Worm (Caenorhabditis elegans) whole organism, midembryonic: Measurements from ENCODE around the gene Y116F11A.1.

ENCODE experiments used
- T22C8.4 ChIP-seq: fragments of 200-800 bp; sonication (Bioruptor generic); IDR thresholded peaks from 2 replicates; pipeline ENCODE4 v1.3.6; 2022; ENCODE audit warnings: missing genetic modification characterization, missing compliant biosample characterization
- cog-1 ChIP-seq: sonication (generic microtip); optimal IDR thresholded peaks from 2 replicates; lab custom pipeline; 2016; ENCODE audit warnings: missing genetic modification characterization, missing compliant biosample characterization
- flt-1 ChIP-seq: fragments of 200-800 bp; sonication (Bioruptor generic); IDR thresholded peaks from 2 replicates; pipeline ENCODE4 v1.3.6; 2022; ENCODE audit warnings: missing genetic modification characterization, missing compliant biosample characterization
- klf-2 ChIP-seq: fragments of 200-800 bp; sonication (Bioruptor generic); conservative IDR thresholded peaks from 2 replicates; pipeline ENCODE4 v1.3.6; 2022; ENCODE audit warnings: missing genetic modification reagents, missing genetic modification characterization, missing compliant biosample characterization
- med-1 ChIP-seq: sonication (generic microtip); optimal IDR thresholded peaks from 2 replicates; lab custom pipeline; 2017; ENCODE audit warnings: missing genetic modification characterization, mild to moderate bottlenecking, missing compliant biosample characterization, antibody characterized with exemption, missing genetic modification reagents; ENCODE audit not compliant: insufficient read depth
- ref-1 ChIP-seq: fragments of 200-800 bp; sonication (Bioruptor generic); conservative IDR thresholded peaks from 2 replicates; pipeline ENCODE4 v1.3.6; 2022; ENCODE audit warnings: missing genetic modification reagents, missing genetic modification characterization, missing compliant biosample characterization
- tab-1 ChIP-seq: fragments of 200-800 bp; sonication (Bioruptor generic); IDR thresholded peaks from 2 replicates; pipeline ENCODE4 v1.3.6; 2022; ENCODE audit warnings: missing genetic modification characterization, missing compliant biosample characterization
- ztf-23 ChIP-seq: fragments of 200-800 bp; sonication (Bioruptor generic); IDR thresholded peaks from 2 replicates; pipeline ENCODE4 v1.3.6; 2022; ENCODE audit warnings: missing genetic modification reagents, missing genetic modification characterization, missing compliant biosample characterization
- ztf-29 ChIP-seq: fragments of 200-800 bp; sonication (Bioruptor generic); IDR thresholded peaks from 2 replicates; pipeline ENCODE4 v1.3.6; 2022; ENCODE audit warnings: missing genetic modification reagents, missing genetic modification characterization, missing compliant biosample characterization

Gene Y116F11A.1

DNA sequence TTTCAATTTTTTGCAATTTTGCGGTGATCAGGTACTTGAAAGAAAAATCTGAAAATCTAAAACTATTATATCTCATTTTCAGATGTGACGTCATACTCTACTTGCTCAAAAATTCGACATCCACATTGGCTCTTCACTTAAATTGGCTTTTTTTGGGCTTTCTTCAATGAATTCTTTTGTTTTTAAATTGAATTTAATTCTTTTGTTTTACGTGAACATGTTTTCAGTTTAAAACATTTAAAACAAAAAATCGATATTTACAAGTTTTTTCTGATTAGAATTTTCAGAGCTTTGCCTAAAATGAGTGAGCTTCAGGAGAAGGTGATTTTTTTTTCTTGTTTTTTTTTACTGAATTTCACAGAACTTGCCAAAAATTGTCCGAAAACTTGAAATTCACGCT lies 11.3 kb downstream of the Y116F11A.1 start, which contains the start of gene W04E12.3:
W04E12.3 (plus strand) TSS at position 301 of the 400 bp plus-strand sequence.
- no peak for TF ChIP-seq T22C8.4 (GFP tag; lab: Robert Waterston, UW)
- no peak for TF ChIP-seq flt-1 (GFP tag; lab: Robert Waterston, UW)
- no peak for TF ChIP-seq med-1 (GFP tag; lab: Kevin White, UChicago)

DNA sequence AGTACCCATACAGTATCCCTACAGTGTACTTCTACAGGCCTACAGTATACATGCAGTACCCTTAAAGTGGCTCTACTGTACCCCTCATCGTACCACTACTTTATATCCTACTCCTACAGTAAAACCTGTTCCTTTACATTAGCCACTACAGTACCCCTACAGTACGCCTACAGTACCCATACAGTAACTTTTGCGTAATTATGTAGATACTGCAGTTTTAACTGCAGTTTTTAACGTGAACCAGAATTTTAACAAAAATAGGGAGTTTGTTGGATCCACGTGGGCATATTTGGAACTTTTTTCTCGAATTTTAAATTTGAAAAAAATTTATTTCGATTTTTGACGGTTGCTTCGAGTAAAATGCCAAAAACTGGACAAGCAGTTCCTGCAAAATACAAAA lies 12.9 kb downstream of the Y116F11A.1 start, which contains the start of gene W04E12.4:
W04E12.4 (plus strand) TSS at position 301 of the 400 bp plus-strand sequence.
- TF ChIP-seq klf-2 (no peak), med-1 (GFP tag; lab: Kevin White, UChicago) (no peak)

ce11 chrV:19743794-19744193 lies 13.4 kb downstream of the Y116F11A.1 start:
- TF ChIP-seq ztf-29 = no peak
- no peak for TF ChIP-seq klf-2
- no peak for TF ChIP-seq tab-1 (GFP tag; lab: Robert Waterston, UW)
- TF ChIP-seq flt-1 (GFP tag; lab: Robert Waterston, UW) = no peak

- TF ChIP-seq ref-1 (GFP tag; lab: Robert Waterston, UW) (no peak), T22C8.4 (GFP tag; lab: Robert Waterston, UW) (peak; percentile 59; the same call in 1 of the 2 replicates), cog-1 (no peak), med-1 (GFP tag; lab: Kevin White, UChicago) (no peak), ztf-23 (GFP tag; lab: Robert Waterston, UW) (no peak)
These were observed 13.8 kb downstream of the Y116F11A.1 start for ce11 chrV:19744210-19744609.

ce11 chrV:19745852-19746251 lies 15.5 kb downstream of the Y116F11A.1 start, which contains the start of gene W04E12.5:
Gene W04E12.5, plus strand, starts transcription at chrV:19746152.
- TF ChIP-seq T22C8.4 (GFP tag; lab: Robert Waterston, UW) (no peak), cog-1 (no peak), klf-2 (no peak), flt-1 (GFP tag; lab: Robert Waterston, UW) (no peak), ref-1 (GFP tag; lab: Robert Waterston, UW) (no peak), ztf-23 (GFP tag; lab: Robert Waterston, UW) (no peak), med-1 (GFP tag; lab: Kevin White, UChicago) (no peak), ztf-29 (no peak), tab-1 (GFP tag; lab: Robert Waterston, UW) (no peak)

DNA sequence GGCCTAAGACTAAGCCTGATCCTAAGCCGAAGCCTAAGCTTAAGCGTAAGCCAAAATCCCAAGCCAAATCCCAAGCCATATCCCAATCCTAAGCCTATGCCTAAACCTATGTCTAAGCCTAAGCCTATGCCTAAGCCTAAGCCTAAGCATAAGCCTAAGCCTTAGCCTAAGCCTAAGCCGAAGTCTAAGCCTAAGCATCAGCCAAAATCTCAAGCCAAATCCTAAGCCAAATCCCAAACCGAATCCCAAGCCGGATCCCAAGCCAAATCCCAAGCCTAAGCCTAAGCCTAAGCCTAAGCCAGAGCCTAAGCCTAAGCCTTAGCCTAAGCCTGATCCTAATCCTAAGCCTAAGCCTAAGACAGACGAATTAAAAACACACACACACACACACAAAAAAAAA lies 16.8 kb downstream of the Y116F11A.1 start:
- TF ChIP-seq cog-1 = no peak
- no peak for TF ChIP-seq flt-1 (GFP tag; lab: Robert Waterston, UW)

ce11 chrV:19751124-19751523 lies 20.7 kb downstream of the Y116F11A.1 start, which contains the start of gene clec-49:
Gene clec-49, minus strand, starts transcription at chrV:19751226.
- no peak for TF ChIP-seq ztf-29
- no peak for TF ChIP-seq T22C8.4 (GFP tag; lab: Robert Waterston, UW)
- no peak for TF ChIP-seq ref-1 (GFP tag; lab: Robert Waterston, UW)
- no peak for TF ChIP-seq klf-2
- TF ChIP-seq med-1 (GFP tag; lab: Kevin White, UChicago) = no peak
- TF ChIP-seq cog-1 = no peak
- no peak for TF ChIP-seq flt-1 (GFP tag; lab: Robert Waterston, UW)
- TF ChIP-seq tab-1 (GFP tag; lab: Robert Waterston, UW) = no peak
- no peak for TF ChIP-seq ztf-23 (GFP tag; lab: Robert Waterston, UW)

ce11 chrV:19752879-19753278 lies 22.5 kb downstream of the Y116F11A.1 start:
- TF ChIP-seq tab-1 (GFP tag; lab: Robert Waterston, UW) (no peak), ztf-29 (no peak), cog-1 (no peak), ztf-23 (GFP tag; lab: Robert Waterston, UW) (no peak)

- TF ChIP-seq tab-1 (GFP tag; lab: Robert Waterston, UW) (no peak), ztf-23 (GFP tag; lab: Robert Waterston, UW) (no peak), klf-2 (no peak), cog-1 (no peak), flt-1 (GFP tag; lab: Robert Waterston, UW) (no peak), ztf-29 (no peak), ref-1 (GFP tag; lab: Robert Waterston, UW) (no peak), T22C8.4 (GFP tag; lab: Robert Waterston, UW) (no peak), med-1 (GFP tag; lab: Kevin White, UChicago) (no peak)
These were observed 24.0 kb downstream of the Y116F11A.1 start for ce11 chrV:19754331-19754730.

DNA sequence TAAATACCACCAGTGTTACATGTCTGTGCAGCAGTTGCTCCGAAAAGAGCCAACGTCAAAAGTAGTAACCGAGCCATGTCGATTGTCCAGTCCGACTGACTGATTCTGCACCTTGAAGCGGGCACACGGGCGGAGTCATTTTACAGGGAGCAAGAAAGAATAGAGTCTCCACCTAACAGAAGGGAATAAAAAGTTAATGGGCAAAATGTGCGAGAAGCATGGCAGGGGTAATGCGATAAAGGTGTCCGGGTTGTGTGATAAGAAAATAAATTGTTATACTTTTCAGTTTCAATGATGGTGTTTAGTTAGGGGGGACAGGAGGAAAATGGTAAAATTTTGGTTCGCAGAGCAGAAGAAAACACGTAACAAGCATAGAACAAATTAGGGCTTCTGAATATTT lies 24.9 kb downstream of the Y116F11A.1 start, which contains the start of gene clec-50:
clec-50 (minus strand) TSS at position 109 of the 400 bp plus-strand sequence.
- no peak for TF ChIP-seq ztf-29
- no peak for TF ChIP-seq T22C8.4 (GFP tag; lab: Robert Waterston, UW)
- TF ChIP-seq med-1 (GFP tag; lab: Kevin White, UChicago) = no peak
- no peak for TF ChIP-seq tab-1 (GFP tag; lab: Robert Waterston, UW)
- no peak for TF ChIP-seq klf-2
- no peak for TF ChIP-seq flt-1 (GFP tag; lab: Robert Waterston, UW)
- no peak for TF ChIP-seq ref-1 (GFP tag; lab: Robert Waterston, UW)
- no peak for TF ChIP-seq cog-1
- TF ChIP-seq ztf-23 (GFP tag; lab: Robert Waterston, UW) = no peak

DNA sequence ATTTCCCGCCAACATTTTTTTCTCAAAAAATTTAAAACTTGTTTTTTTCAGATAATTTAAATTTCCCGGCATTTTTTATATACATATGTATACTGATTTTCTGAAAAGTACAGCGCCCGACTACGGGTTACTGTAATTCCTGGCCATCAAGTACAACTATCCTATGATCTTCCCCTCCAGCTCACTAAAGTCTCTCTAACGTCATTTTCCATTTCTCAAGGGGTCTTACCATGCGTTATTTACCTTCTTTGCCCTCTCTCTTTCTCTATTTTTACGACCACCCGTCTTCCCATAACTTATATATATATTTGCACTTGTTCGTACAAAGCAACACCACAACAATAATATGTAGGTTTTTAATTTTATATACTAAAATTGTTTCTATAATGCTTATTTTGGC lies 25.9 kb downstream of the Y116F11A.1 start, which contains the start of gene W04E12.9:
W04E12.9 (plus strand) TSS at position 301 of the 400 bp plus-strand sequence.
- no peak for TF ChIP-seq ztf-23 (GFP tag; lab: Robert Waterston, UW)
- TF ChIP-seq cog-1 = no peak
- TF ChIP-seq klf-2 = no peak
- TF ChIP-seq ref-1 (GFP tag; lab: Robert Waterston, UW) = no peak
- TF ChIP-seq flt-1 (GFP tag; lab: Robert Waterston, UW) = no peak
- no peak for TF ChIP-seq ztf-29
- no peak for TF ChIP-seq med-1 (GFP tag; lab: Kevin White, UChicago)
- TF ChIP-seq tab-1 (GFP tag; lab: Robert Waterston, UW) = no peak
- TF ChIP-seq T22C8.4 (GFP tag; lab: Robert Waterston, UW) = no peak
